Worm (Caenorhabditis elegans): ENCODE results near the gene eif-2Bgamma.

Gene eif-2Bgamma

DNA sequence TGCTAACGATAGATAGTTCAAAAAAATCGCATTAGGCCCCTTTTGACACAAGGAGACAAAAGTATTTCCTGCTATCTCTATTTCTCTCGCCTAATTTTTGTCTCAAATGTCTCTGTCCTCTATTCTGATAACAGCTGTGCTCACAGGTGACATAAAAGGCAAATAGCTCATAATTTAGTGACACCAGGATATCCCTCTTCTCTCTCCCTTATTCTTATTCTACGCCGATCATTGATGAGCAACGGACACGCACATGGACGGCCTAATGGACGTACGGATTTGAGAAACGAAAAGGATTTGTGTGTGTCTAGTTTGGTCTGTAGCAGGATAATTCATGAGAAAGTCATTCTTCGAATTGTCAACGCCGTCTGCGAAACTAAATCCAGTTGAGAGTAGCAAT lies 31.5 kb downstream of the eif-2Bgamma start:
- TF ChIP-seq ceh-62 (tag; optimal IDR thresholded peaks at IDR 0.05) = no peak
- no peak for TF ChIP-seq nhr-237 (tag; optimal IDR thresholded peaks at IDR 0.05)
- TF ChIP-seq skn-1 (tag; optimal IDR thresholded peaks at IDR 0.05) = no peak
- no peak for TF ChIP-seq snpc-4 (tag; optimal IDR thresholded peaks at IDR 0.05)
- TF ChIP-seq nhr-41 (GFP tag; IDR thresholded peaks at IDR 0.05) = no peak
- no peak for TF ChIP-seq lin-13 (GFP tag; optimal IDR thresholded peaks at IDR 0.05)
- no peak for TF ChIP-seq egl-43 (GFP tag; IDR thresholded peaks at IDR 0.05)
- TF ChIP-seq unc-130 (GFP tag; optimal IDR thresholded peaks at IDR 0.05) = no peak
- no peak for TF ChIP-seq gei-8 (GFP tag; optimal IDR thresholded peaks at IDR 0.05)
- TF ChIP-seq hlh-11 (tag; optimal IDR thresholded peaks at IDR 0.05) = no peak
- no peak for TF ChIP-seq mxl-3 (GFP tag; optimal IDR thresholded peaks at IDR 0.05)
- no peak for TF ChIP-seq ztf-7 (tag; optimal IDR thresholded peaks at IDR 0.05)
- no peak for TF ChIP-seq lin-15B (tag; optimal IDR thresholded peaks at IDR 0.05)
- TF ChIP-seq nhr-48 (tag; optimal IDR thresholded peaks at IDR 0.05) = no peak
- no peak for TF ChIP-seq dpl-1 (GFP tag; optimal IDR thresholded peaks at IDR 0.05)
- no peak for TF ChIP-seq D1046.2 (GFP tag; IDR thresholded peaks at IDR 0.05)
- TF ChIP-seq lir-3 (tag; optimal IDR thresholded peaks at IDR 0.05) = no peak

DNA sequence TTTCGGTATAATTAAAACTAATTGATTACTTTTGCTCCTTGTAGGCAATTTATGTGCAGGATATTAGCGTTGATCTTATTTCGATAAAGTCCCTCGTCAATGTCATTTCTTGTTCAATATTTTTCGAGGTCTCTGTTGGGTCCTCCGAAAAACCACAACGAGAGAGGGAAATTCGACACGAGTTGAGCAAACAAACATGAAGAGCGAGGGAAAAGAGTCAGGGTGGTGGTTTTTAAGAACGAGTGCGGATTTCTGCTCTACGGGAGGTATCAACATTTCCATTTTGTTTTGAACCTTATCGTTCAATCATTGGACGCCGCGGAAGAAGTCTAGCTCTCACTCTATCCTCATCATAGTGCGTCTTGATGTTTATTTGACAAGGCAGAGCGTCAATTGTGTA lies 32.7 kb downstream of the eif-2Bgamma start:
- TF ChIP-seq ceh-28 (tag; optimal IDR thresholded peaks at IDR 0.05) (peak; percentile 54), daf-16 (GFP tag; optimal IDR thresholded peaks at IDR 0.05) (peak in 1 of 2 experiments; percentile 8), daf-16 (tag; optimal IDR thresholded peaks at IDR 0.05) (no peak), snpc-1.2 (GFP tag; IDR thresholded peaks at IDR 0.05) (no peak), ZK337.2 (GFP tag; IDR thresholded peaks at IDR 0.05) (no peak), fkh-10 (GFP tag; optimal IDR thresholded peaks at IDR 0.05) (no peak), lin-15B (tag; optimal IDR thresholded peaks at IDR 0.05) (no peak), zip-11 (GFP tag; IDR thresholded peaks at IDR 0.05) (no peak), nhr-102 (tag; optimal IDR thresholded peaks at IDR 0.05) (no peak), dve-1 (tag; optimal IDR thresholded peaks at IDR 0.05; ENCODE audit: insufficient read depth) (no peak), nhr-42 (GFP tag; IDR thresholded peaks at IDR 0.05) (no peak)

DNA sequence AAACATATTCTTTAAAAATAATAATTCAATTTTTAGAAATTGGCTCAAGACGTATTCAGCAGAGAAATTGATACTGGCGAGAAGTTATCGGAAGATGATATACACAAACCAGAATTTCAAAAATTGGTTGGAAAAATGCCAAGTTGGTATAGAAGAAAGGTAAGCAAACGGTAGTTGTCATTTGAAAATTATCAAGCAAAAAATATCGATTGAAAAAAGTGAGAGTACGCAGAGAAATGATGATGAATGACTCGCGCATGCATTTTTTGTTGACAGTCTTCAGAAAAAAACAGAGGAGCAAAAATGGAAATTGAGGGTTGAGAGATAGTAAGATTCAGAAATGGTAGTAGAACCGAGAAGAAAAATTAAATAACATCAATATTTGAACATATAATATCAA lies 34.5 kb downstream of the eif-2Bgamma start:
- TF ChIP-seq ama-1 (optimal IDR thresholded peaks at IDR 0.05) (no peak), unc-62 (GFP tag; optimal IDR thresholded peaks at IDR 0.05 in 1 of 2) (peak in 1 of 2 experiments; percentile 37), unc-62 (tag; optimal IDR thresholded peaks at IDR 0.05) (no peak), ceh-28 (tag; optimal IDR thresholded peaks at IDR 0.05) (peak; percentile 64), daf-16 (GFP tag; optimal IDR thresholded peaks at IDR 0.05) (no peak), daf-16 (tag; optimal IDR thresholded peaks at IDR 0.05) (peak; percentile 40)

DNA sequence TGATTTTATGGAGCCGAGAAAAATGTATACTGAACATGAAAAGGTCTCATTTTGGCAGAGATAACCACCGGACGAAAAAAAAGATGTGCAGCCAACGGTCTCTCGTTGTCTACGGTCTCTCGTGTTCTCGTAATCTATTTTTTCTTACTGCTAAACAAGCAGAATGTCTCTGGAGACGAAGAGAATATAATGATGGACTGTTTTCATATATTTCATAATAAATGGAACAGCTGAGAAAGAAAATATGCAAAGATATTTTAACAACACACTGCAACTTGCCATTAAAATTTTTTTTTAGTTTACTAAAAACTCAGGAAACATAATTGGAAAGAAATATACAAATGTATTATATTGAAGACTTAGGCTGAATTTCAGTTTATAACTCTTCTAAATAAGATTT lies 37.4 kb downstream of the eif-2Bgamma start:
- no peak for TF ChIP-seq madf-5 (GFP tag; IDR thresholded peaks at IDR 0.05)
- peak in 1 of 2 experiments; percentile 20 for TF ChIP-seq lsy-2 (tag; optimal IDR thresholded peaks at IDR 0.05)
- TF ChIP-seq duxl-1 (tag; optimal IDR thresholded peaks at IDR 0.05; ENCODE audit: poor library complexity) = no peak
- TF ChIP-seq hlh-11 (tag; optimal IDR thresholded peaks at IDR 0.05) = peak; percentile 19
- no peak for TF ChIP-seq mdl-1 (tag; optimal IDR thresholded peaks at IDR 0.05)
- no peak for TF ChIP-seq ceh-62 (tag; optimal IDR thresholded peaks at IDR 0.05)
- no peak for TF ChIP-seq aha-1 (tag)

DNA sequence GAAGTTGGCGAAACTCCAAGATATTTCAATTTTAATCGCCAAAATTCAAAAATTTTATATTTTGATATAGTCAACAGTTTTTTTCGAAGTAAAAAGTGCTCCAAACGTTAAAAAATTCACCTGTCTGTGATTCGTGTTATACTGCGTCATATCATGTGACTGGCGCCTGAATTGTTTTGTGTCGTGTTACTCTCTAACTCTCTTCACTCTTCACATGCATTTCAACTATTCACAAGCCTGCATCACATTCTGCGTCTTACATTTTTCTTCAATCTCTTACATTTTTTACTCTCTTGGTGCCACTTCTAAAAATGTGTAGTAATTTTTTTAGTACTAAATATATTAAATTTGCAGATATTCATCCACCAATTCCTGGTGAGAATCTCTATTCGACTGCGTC lies 39.0 kb downstream of the eif-2Bgamma start, which contains the start of gene flcn-1:
flcn-1 (plus strand) TSS at position 348 of the 400 bp plus-strand sequence.
- TF ChIP-seq jun-1 (tag; optimal IDR thresholded peaks at IDR 0.05) = no peak
- peak in 1 of 2 experiments; percentile 50 for TF ChIP-seq unc-62 (GFP tag; optimal IDR thresholded peaks at IDR 0.05 in 1 of 2)
- TF ChIP-seq unc-62 (tag; optimal IDR thresholded peaks at IDR 0.05) = no peak
- TF ChIP-seq zag-1 (tag; optimal IDR thresholded peaks at IDR 0.05) = no peak
- TF ChIP-seq egl-27 (tag; optimal IDR thresholded peaks at IDR 0.05) = no peak
- TF ChIP-seq Y5F2A.4 (GFP tag; optimal IDR thresholded peaks at IDR 0.05) = no peak
- no peak for TF ChIP-seq nhr-6 (tag; optimal IDR thresholded peaks at IDR 0.05)
- TF ChIP-seq spr-3 (GFP tag; optimal IDR thresholded peaks at IDR 0.05) = no peak
- no peak for TF ChIP-seq unc-130 (GFP tag; optimal IDR thresholded peaks at IDR 0.05)
- no peak for TF ChIP-seq egl-43 (GFP tag; IDR thresholded peaks at IDR 0.05)
- no peak for TF ChIP-seq daf-19 (GFP tag; conservative IDR thresholded peaks at IDR 0.05)
- no peak for TF ChIP-seq pha-4 (GFP tag; IDR thresholded peaks at IDR 0.05)
- TF ChIP-seq pha-4 (tag; optimal IDR thresholded peaks at IDR 0.05) = peak; percentile 38
- no peak for TF ChIP-seq nhr-237 (tag; optimal IDR thresholded peaks at IDR 0.05)
- TF ChIP-seq Y75B8A.6 (GFP tag; IDR thresholded peaks at IDR 0.05) = no peak
- TF ChIP-seq ceh-20 (GFP tag; IDR thresholded peaks at IDR 0.05) = no peak
- peak in 1 of 2 experiments; percentile 70 for TF ChIP-seq lsy-2 (tag; optimal IDR thresholded peaks at IDR 0.05)
- TF ChIP-seq nhr-76 (tag; optimal IDR thresholded peaks at IDR 0.05) = no peak
